Fruit fly (Drosophila melanogaster) whole organism, prepupa: ENCODE measurements around the gene CG10725.

Experiments
- Blimp-1 ChIP-seq: fragments of 200-800 bp; sonication (Bioruptor generic); optimal IDR thresholded peaks from 3 replicates; lab custom pipeline; 2017; ENCODE audit warnings: missing biosample characterization, missing genetic modification characterization, mild to moderate bottlenecking, moderate library complexity, missing genetic modification reagents
- CG10669 ChIP-seq: fragments of 200-800 bp; sonication (Bioruptor generic); optimal IDR thresholded peaks from 3 replicates; lab custom pipeline; 2018; ENCODE audit warnings: missing biosample characterization, mild to moderate bottlenecking, missing genetic modification characterization, moderate library complexity
- CG11294 ChIP-seq: fragments of 200-800 bp; sonication (Bioruptor generic); IDR thresholded peaks from 2 replicates; pipeline ENCODE4 v1.3.6; 2022; ENCODE audit warnings: missing biosample characterization, missing genetic modification characterization
- CG11762 ChIP-seq: fragments of 200-800 bp; sonication (Bioruptor generic); optimal IDR thresholded peaks from 3 replicates; lab custom pipeline; 2016; ENCODE audit warnings: missing biosample characterization, missing genetic modification characterization; ENCODE audit not compliant: insufficient read depth
- CG11902 ChIP-seq: fragments of 200-800 bp; sonication (Bioruptor generic); optimal IDR thresholded peaks from 3 replicates; lab custom pipeline; 2016; ENCODE audit warnings: missing biosample characterization, missing genetic modification characterization
- CG16779 ChIP-seq: fragments of 200-800 bp; sonication (Bioruptor generic); optimal IDR thresholded peaks from 3 replicates; lab custom pipeline; 2017; ENCODE audit warnings: missing biosample characterization, mild to moderate bottlenecking, missing genetic modification characterization
- CG3032 ChIP-seq: fragments of 200-800 bp; optimal IDR thresholded peaks from 2 replicates; lab custom pipeline; 2019; ENCODE audit warnings: missing biosample characterization, mild to moderate bottlenecking, missing genetic modification characterization, moderate library complexity
- CG32006 ChIP-seq: fragments of 200-800 bp; sonication (Bioruptor generic); optimal IDR thresholded peaks from 3 replicates; lab custom pipeline; 2017; ENCODE audit warnings: missing biosample characterization, mild to moderate bottlenecking, missing genetic modification characterization
- CG34406 ChIP-seq: fragments of 200-800 bp; sonication (Bioruptor generic); optimal IDR thresholded peaks from 3 replicates; lab custom pipeline; 2016; ENCODE audit warnings: missing biosample characterization, missing genetic modification characterization
- CG3919 ChIP-seq: fragments of 200-800 bp; sonication (Bioruptor generic); optimal IDR thresholded peaks from 3 replicates; lab custom pipeline; 2016; ENCODE audit warnings: missing biosample characterization, missing genetic modification characterization
- CG6163 ChIP-seq: fragments of 200-800 bp; sonication (Bioruptor generic); IDR thresholded peaks from 3 replicates; pipeline ENCODE4 v1.3.6; 2022; ENCODE audit warnings: missing biosample characterization, missing genetic modification characterization
- CG6276 ChIP-seq: fragments of 200-800 bp; sonication (Bioruptor generic); optimal IDR thresholded peaks from 2 replicates; lab custom pipeline; 2017; ENCODE audit warnings: missing biosample characterization, mild to moderate bottlenecking, missing genetic modification characterization
- CG6792 ChIP-seq: fragments of 200-800 bp; sonication (Bioruptor generic); optimal IDR thresholded peaks from 3 replicates; lab custom pipeline; 2016; ENCODE audit warnings: missing biosample characterization, missing genetic modification characterization
- CG6808 ChIP-seq: fragments of 200-800 bp; sonication (Bioruptor generic); optimal IDR thresholded peaks from 3 replicates; lab custom pipeline; 2017; ENCODE audit warnings: missing biosample characterization, missing genetic modification characterization, mild to moderate bottlenecking, moderate library complexity, missing genetic modification reagents
- CG6854 ChIP-seq: fragments of 200-800 bp; sonication (Bioruptor generic); optimal IDR thresholded peaks from 2 replicates; lab custom pipeline; 2017; ENCODE audit warnings: missing biosample characterization, mild to moderate bottlenecking, missing genetic modification characterization
- CG7368 ChIP-seq: fragments of 200-800 bp; sonication (Bioruptor generic); optimal IDR thresholded peaks from 3 replicates; lab custom pipeline; 2016; ENCODE audit warnings: missing biosample characterization, missing genetic modification characterization
- CG8319 ChIP-seq: fragments of 200-800 bp; sonication (Bioruptor generic); optimal IDR thresholded peaks from 3 replicates; lab custom pipeline; 2016; ENCODE audit warnings: missing biosample characterization, missing genetic modification characterization
- CG8632 ChIP-seq: fragments of 200-800 bp; sonication (Bioruptor generic); optimal IDR thresholded peaks from 3 replicates; lab custom pipeline; 2016; ENCODE audit warnings: missing biosample characterization, missing genetic modification characterization
- CG9139 ChIP-seq: fragments of 200-800 bp; sonication (Bioruptor generic); optimal IDR thresholded peaks from 3 replicates; lab custom pipeline; 2017; ENCODE audit warnings: missing biosample characterization, mild to moderate bottlenecking, missing genetic modification characterization
- Eip75B ChIP-seq: fragments of 200-800 bp; sonication (Bioruptor generic); optimal IDR thresholded peaks from 3 replicates; lab custom pipeline; 2016; ENCODE audit warnings: missing biosample characterization, missing genetic modification characterization
- Eip78C ChIP-seq: fragments of 200-800 bp; sonication (Bioruptor generic); peaks from one replicate; lab custom pipeline; 2016; ENCODE audit warnings: missing biosample characterization, missing genetic modification characterization
- Eip93F ChIP-seq: fragments of 200-800 bp; sonication (Bioruptor generic); optimal IDR thresholded peaks from 2 replicates; lab custom pipeline; 2016; ENCODE audit warnings: missing biosample characterization, mild to moderate bottlenecking, missing genetic modification characterization
- Ets21C ChIP-seq: fragments of 200-800 bp; sonication (Bioruptor generic); optimal IDR thresholded peaks from 3 replicates; lab custom pipeline; 2016; ENCODE audit warnings: missing biosample characterization, missing genetic modification characterization
- Ets96B ChIP-seq: fragments of 200-800 bp; optimal IDR thresholded peaks from 2 replicates; lab custom pipeline; 2019; ENCODE audit warnings: missing biosample characterization, mild to moderate bottlenecking, missing genetic modification characterization, moderate library complexity
- Hr38 ChIP-seq: sonication (Bioruptor generic); optimal IDR thresholded peaks from 2 replicates; lab custom pipeline; 2016; ENCODE audit warnings: missing biosample characterization, missing genetic modification characterization
- Hr39 ChIP-seq: fragments of 200-800 bp; sonication (Bioruptor generic); optimal IDR thresholded peaks from 2 replicates; lab custom pipeline; 2016; ENCODE audit warnings: missing biosample characterization, missing genetic modification characterization
- Hr4 ChIP-seq: fragments of 200-800 bp; sonication (Bioruptor generic); optimal IDR thresholded peaks from 3 replicates; lab custom pipeline; 2016; ENCODE audit warnings: missing biosample characterization, missing genetic modification characterization
- Lpt ChIP-seq: fragments of 200-800 bp; sonication (Bioruptor generic); optimal IDR thresholded peaks from 3 replicates; lab custom pipeline; 2016; ENCODE audit warnings: missing biosample characterization, missing genetic modification characterization
- Met ChIP-seq: fragments of 200-800 bp; sonication (Bioruptor generic); optimal IDR thresholded peaks from 3 replicates; lab custom pipeline; 2016; ENCODE audit warnings: missing biosample characterization, missing genetic modification characterization
- OdsH ChIP-seq: fragments of 200-800 bp; sonication (Bioruptor generic); optimal IDR thresholded peaks from 3 replicates; lab custom pipeline; 2016; ENCODE audit warnings: missing biosample characterization, missing genetic modification characterization
- Smox ChIP-seq: fragments of 200-800 bp; sonication (Bioruptor generic); optimal IDR thresholded peaks from 3 replicates; lab custom pipeline; 2016; ENCODE audit warnings: missing biosample characterization, missing genetic modification characterization
- Sox14 ChIP-seq: fragments of 200-800 bp; sonication (Bioruptor generic); optimal IDR thresholded peaks from 3 replicates; lab custom pipeline; 2016; ENCODE audit warnings: missing biosample characterization, missing genetic modification characterization
- Sox15 ChIP-seq: fragments of 200-800 bp; sonication (Bioruptor generic); optimal IDR thresholded peaks from 3 replicates; lab custom pipeline; 2016; ENCODE audit warnings: missing biosample characterization, missing genetic modification characterization
- achi ChIP-seq: fragments of 200-800 bp; sonication (Bioruptor generic); optimal IDR thresholded peaks from 3 replicates; lab custom pipeline; 2016; ENCODE audit warnings: missing biosample characterization, missing genetic modification characterization
- acj6 ChIP-seq: fragments of 200-800 bp; sonication (Bioruptor generic); optimal IDR thresholded peaks from 3 replicates; lab custom pipeline; 2016; ENCODE audit warnings: missing biosample characterization, missing genetic modification characterization
- dac ChIP-seq: fragments of 200-800 bp; sonication (Bioruptor generic); optimal IDR thresholded peaks from 2 replicates; lab custom pipeline; 2017; ENCODE audit warnings: missing biosample characterization, mild to moderate bottlenecking, missing genetic modification characterization
- eg ChIP-seq: fragments of 200-800 bp; sonication (Bioruptor generic); IDR thresholded peaks from 3 replicates; pipeline ENCODE4 v1.3.6; 2022; ENCODE audit warnings: missing biosample characterization, missing genetic modification characterization
- esn ChIP-seq: fragments of 200-800 bp; sonication (Bioruptor generic); optimal IDR thresholded peaks from 2 replicates; lab custom pipeline; 2016; ENCODE audit warnings: missing biosample characterization, mild to moderate bottlenecking, missing genetic modification characterization, moderate library complexity
- fd59A ChIP-seq: fragments of 200-800 bp; sonication (Bioruptor generic); optimal IDR thresholded peaks from 2 replicates; lab custom pipeline; 2017; ENCODE audit warnings: missing biosample characterization, mild to moderate bottlenecking, missing genetic modification characterization, missing genetic modification reagents
- fd85E ChIP-seq: fragments of 200-800 bp; sonication (Bioruptor generic); optimal IDR thresholded peaks from 3 replicates; lab custom pipeline; 2016; ENCODE audit warnings: missing biosample characterization, missing genetic modification characterization
- fkh ChIP-seq: fragments of 200-800 bp; sonication (Bioruptor generic); optimal IDR thresholded peaks from 3 replicates; lab custom pipeline; 2017; ENCODE audit warnings: missing biosample characterization, mild to moderate bottlenecking, missing genetic modification characterization, moderate library complexity
- lz ChIP-seq: fragments of 200-800 bp; sonication (Bioruptor generic); optimal IDR thresholded peaks from 3 replicates; lab custom pipeline; 2016; ENCODE audit warnings: missing biosample characterization, missing genetic modification characterization
- net ChIP-seq: fragments of 200-800 bp; sonication (Bioruptor generic); optimal IDR thresholded peaks from 3 replicates; lab custom pipeline; 2016; ENCODE audit warnings: missing biosample characterization, missing genetic modification characterization
- pdm3 ChIP-seq: fragments of 200-800 bp; sonication (Bioruptor generic); optimal IDR thresholded peaks from 3 replicates; lab custom pipeline; 2016; ENCODE audit warnings: missing biosample characterization, missing genetic modification characterization
- salr ChIP-seq, 2 experiments: fragments of 200-800 bp; sonication (Bioruptor generic); optimal IDR thresholded peaks; 3 replicates each; lab custom pipeline; 2016 to 2018; ENCODE audit warnings: missing biosample characterization in 2 of 2, missing genetic modification characterization in 2 of 2, mild to moderate bottlenecking in 1 of 2
- spab ChIP-seq: fragments of 200-800 bp; sonication (Bioruptor generic); optimal IDR thresholded peaks from 2 replicates; lab custom pipeline; 2017; ENCODE audit warnings: missing biosample characterization, mild to moderate bottlenecking, missing genetic modification characterization, missing genetic modification reagents
- ss ChIP-seq, 2 experiments: fragments of 200-800 bp; sonication (Bioruptor generic); optimal IDR thresholded peaks; 2 replicates in 1 of 2; 3 replicates in 1 of 2; lab custom pipeline; 2017 to 2018; ENCODE audit warnings: mild to moderate bottlenecking in 2 of 2, missing biosample characterization in 2 of 2, missing genetic modification characterization in 2 of 2, moderate library complexity in 1 of 2
- svp ChIP-seq: fragments of 200-800 bp; sonication (Bioruptor generic); peaks from one replicate; lab custom pipeline; 2016; ENCODE audit warnings: missing biosample characterization, missing genetic modification characterization
- vri ChIP-seq: fragments of 200-800 bp; sonication (Bioruptor generic); optimal IDR thresholded peaks from 3 replicates; lab custom pipeline; 2016; ENCODE audit warnings: missing biosample characterization, mild to moderate bottlenecking, missing genetic modification characterization

Gene CG10725

DNA sequence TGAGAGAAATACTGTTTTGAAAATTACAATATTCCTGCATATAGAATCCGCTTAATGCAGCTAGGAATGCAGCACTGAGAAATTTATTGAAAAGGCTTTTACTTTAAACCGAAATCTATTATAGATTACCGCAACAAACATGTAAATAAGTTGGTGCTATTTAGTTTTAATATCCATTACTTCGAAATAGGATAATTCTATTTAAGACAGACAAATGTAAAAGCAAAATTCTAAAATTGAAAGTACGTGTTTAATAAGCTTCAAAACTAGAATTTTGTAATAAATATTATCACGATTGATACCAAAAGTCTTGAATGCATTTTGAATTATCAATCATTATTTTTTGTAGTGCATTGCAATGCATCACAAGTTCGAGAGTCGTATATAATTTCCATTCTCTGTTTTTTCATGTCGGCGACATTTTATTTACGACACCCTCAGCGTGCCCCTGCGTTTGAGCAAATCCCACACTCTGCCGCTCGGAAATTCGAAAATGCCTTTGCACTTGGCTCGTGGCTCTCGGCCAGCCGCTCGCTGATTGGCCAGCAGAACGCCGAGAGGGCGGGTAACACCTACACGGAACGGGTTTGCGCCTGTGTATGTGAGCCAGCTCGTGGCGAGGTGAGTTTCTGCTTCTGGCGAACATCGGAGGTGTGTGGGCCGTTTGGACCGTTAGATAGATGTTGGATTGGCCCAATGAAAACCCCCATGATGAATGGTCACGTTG lies 34.5 kb upstream of the CG10725 start (continued):
- no peak for TF ChIP-seq Sox14
- TF ChIP-seq salr (GFP tag; optimal IDR thresholded peaks at IDR 0.05; lab: Kevin White, UChicago) = no peak
- no peak for TF ChIP-seq fkh (GFP tag; lab: Kevin White, UChicago)
- no peak for TF ChIP-seq pdm3 (GFP tag; lab: Kevin White, UChicago)

DNA sequence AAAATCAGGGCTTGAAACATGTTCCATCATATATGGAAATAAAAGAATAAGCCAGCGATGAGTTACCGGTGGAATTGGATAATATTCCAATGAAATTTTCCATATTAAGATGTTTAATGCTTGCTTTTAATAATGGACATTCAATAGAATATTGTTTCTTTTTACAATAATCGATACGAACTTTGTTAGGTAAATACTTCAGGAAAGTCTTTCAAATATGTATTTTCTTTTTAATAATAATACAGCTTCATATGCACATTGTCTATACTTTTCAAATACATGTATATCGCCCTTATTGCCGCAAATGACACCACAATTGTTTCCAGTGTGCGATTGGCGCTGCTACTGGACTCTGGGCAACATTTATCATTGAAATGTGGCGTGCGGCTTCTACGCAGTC lies 30.9 kb upstream of the CG10725 start:
- TF ChIP-seq CG11294 (GFP tag; lab: Robert Waterston, UW) (no peak), CG34406 (GFP tag; lab: Kevin White, UChicago) (peak; percentile 54), acj6 (peak; percentile 46), CG11902 (GFP tag; lab: Kevin White, UChicago) (peak; percentile 17), ss (GFP tag; optimal IDR thresholded peaks at IDR 0.05; lab: Kevin White, UChicago) (peak; percentile 34 to 42), CG3919 (peak; percentile 68), CG9139 (GFP tag; lab: Kevin White, UChicago) (peak; percentile 3), vri (GFP tag; lab: Kevin White, UChicago) (no peak), CG6163 (GFP tag; lab: Robert Waterston, UW) (0 out of 3 replicates have a peak, but pooled peaks have one; percentile 43), Eip93F (no peak), CG6808 (GFP tag; lab: Kevin White, UChicago) (peak; percentile 62), OdsH (GFP tag; lab: Kevin White, UChicago) (peak; percentile 51), CG3032 (tag; lab: Kevin White, UChicago) (peak; percentile 58), Hr38 (GFP tag; lab: Kevin White, UChicago) (no peak), CG7368 (no peak), CG6276 (no peak), CG32006 (peak; percentile 49), CG6792 (peak; percentile 52), Ets21C (GFP tag; lab: Kevin White, UChicago) (no peak), Hr4 (GFP tag; lab: Kevin White, UChicago) (peak; percentile 34), CG8319 (peak; percentile 36), CG16779 (tag; lab: Kevin White, UChicago) (no peak), fd85E (no peak), Eip78C (GFP tag; lab: Kevin White, UChicago) (peak; percentile 84), CG6854 (no peak), Sox15 (peak; percentile 42), Sox14 (peak; percentile 49), Hr39 (peak; percentile 42), Met (GFP tag; lab: Kevin White, UChicago) (peak; percentile 50), CG11762 (GFP tag; lab: Kevin White, UChicago) (peak; percentile 25), Smox (GFP tag; lab: Kevin White, UChicago) (peak; percentile 35), svp (GFP tag; lab: Kevin White, UChicago) (peak; percentile 77), Blimp-1 (GFP tag; lab: Kevin White, UChicago) (no peak), fd59A (GFP tag; lab: Kevin White, UChicago) (peak; percentile 41), Eip75B (peak; percentile 54), dac (no peak), CG8632 (peak; percentile 48), esn (peak; percentile 73), CG10669 (GFP tag; lab: Kevin White, UChicago) (peak; percentile 57), achi (GFP tag; lab: Kevin White, UChicago) (peak; percentile 50), spab (peak; percentile 59), eg (GFP tag; lab: Robert Waterston, UW) (no peak), Ets96B (peak; percentile 43), salr (GFP tag; optimal IDR thresholded peaks at IDR 0.05; lab: Kevin White, UChicago) (peak in 1 of 2 experiments; percentile 57), lz (GFP tag; lab: Kevin White, UChicago) (peak; percentile 14), Lpt (no peak), net (GFP tag; lab: Kevin White, UChicago) (peak; percentile 58)
